Fruit fly (Drosophila melanogaster) whole organism, prepupa: Measurements from ENCODE around the gene Ssk.

ENCODE experiments used
- Blimp-1 ChIP-seq: fragments of 200-800 bp; sonication (Bioruptor generic); optimal IDR thresholded peaks from 3 replicates; lab custom pipeline; 2017; ENCODE audit warnings: missing biosample characterization, missing genetic modification characterization, mild to moderate bottlenecking, moderate library complexity, missing genetic modification reagents
- CG10631 ChIP-seq: fragments of 200-800 bp; sonication (Bioruptor generic); optimal IDR thresholded peaks from 2 replicates; lab custom pipeline; 2016; ENCODE audit warnings: missing biosample characterization, missing genetic modification characterization
- CG10669 ChIP-seq: fragments of 200-800 bp; sonication (Bioruptor generic); optimal IDR thresholded peaks from 3 replicates; lab custom pipeline; 2018; ENCODE audit warnings: missing biosample characterization, mild to moderate bottlenecking, missing genetic modification characterization, moderate library complexity
- CG11902 ChIP-seq: fragments of 200-800 bp; sonication (Bioruptor generic); optimal IDR thresholded peaks from 3 replicates; lab custom pipeline; 2016; ENCODE audit warnings: missing biosample characterization, missing genetic modification characterization
- CG15336 ChIP-seq: fragments of 200-800 bp; sonication (Bioruptor generic); IDR thresholded peaks from 2 replicates; pipeline ENCODE4 v1.3.6; 2022; ENCODE audit warnings: missing biosample characterization, missing genetic modification characterization
- CG16779 ChIP-seq: fragments of 200-800 bp; sonication (Bioruptor generic); optimal IDR thresholded peaks from 3 replicates; lab custom pipeline; 2017; ENCODE audit warnings: missing biosample characterization, mild to moderate bottlenecking, missing genetic modification characterization
- CG31627 ChIP-seq: fragments of 200-800 bp; sonication (Bioruptor generic); optimal IDR thresholded peaks from 3 replicates; lab custom pipeline; 2016; ENCODE audit warnings: missing biosample characterization, missing genetic modification characterization
- CG32006 ChIP-seq: fragments of 200-800 bp; sonication (Bioruptor generic); optimal IDR thresholded peaks from 3 replicates; lab custom pipeline; 2017; ENCODE audit warnings: missing biosample characterization, mild to moderate bottlenecking, missing genetic modification characterization
- CG3919 ChIP-seq: fragments of 200-800 bp; sonication (Bioruptor generic); optimal IDR thresholded peaks from 3 replicates; lab custom pipeline; 2016; ENCODE audit warnings: missing biosample characterization, missing genetic modification characterization
- CG4318 ChIP-seq: fragments of 200-800 bp; sonication (Bioruptor generic); optimal IDR thresholded peaks from 3 replicates; lab custom pipeline; 2017; ENCODE audit warnings: missing biosample characterization, mild to moderate bottlenecking, missing genetic modification characterization
- CG6163 ChIP-seq: fragments of 200-800 bp; sonication (Bioruptor generic); IDR thresholded peaks from 3 replicates; pipeline ENCODE4 v1.3.6; 2022; ENCODE audit warnings: missing biosample characterization, missing genetic modification characterization
- CG6276 ChIP-seq: fragments of 200-800 bp; sonication (Bioruptor generic); optimal IDR thresholded peaks from 2 replicates; lab custom pipeline; 2017; ENCODE audit warnings: missing biosample characterization, mild to moderate bottlenecking, missing genetic modification characterization
- CG6792 ChIP-seq: fragments of 200-800 bp; sonication (Bioruptor generic); optimal IDR thresholded peaks from 3 replicates; lab custom pipeline; 2016; ENCODE audit warnings: missing biosample characterization, missing genetic modification characterization
- CG6808 ChIP-seq: fragments of 200-800 bp; sonication (Bioruptor generic); optimal IDR thresholded peaks from 3 replicates; lab custom pipeline; 2017; ENCODE audit warnings: missing biosample characterization, missing genetic modification characterization, mild to moderate bottlenecking, moderate library complexity, missing genetic modification reagents
- CG6854 ChIP-seq: fragments of 200-800 bp; sonication (Bioruptor generic); optimal IDR thresholded peaks from 2 replicates; lab custom pipeline; 2017; ENCODE audit warnings: missing biosample characterization, mild to moderate bottlenecking, missing genetic modification characterization
- CG7368 ChIP-seq: fragments of 200-800 bp; sonication (Bioruptor generic); optimal IDR thresholded peaks from 3 replicates; lab custom pipeline; 2016; ENCODE audit warnings: missing biosample characterization, missing genetic modification characterization
- CG8119 ChIP-seq: fragments of 200-800 bp; sonication (Bioruptor generic); IDR thresholded peaks from 3 replicates; pipeline ENCODE4 v1.3.6; 2022; ENCODE audit warnings: missing biosample characterization, missing genetic modification characterization
- CG9139 ChIP-seq: fragments of 200-800 bp; sonication (Bioruptor generic); optimal IDR thresholded peaks from 3 replicates; lab custom pipeline; 2017; ENCODE audit warnings: missing biosample characterization, mild to moderate bottlenecking, missing genetic modification characterization
- Eip78C ChIP-seq: fragments of 200-800 bp; sonication (Bioruptor generic); peaks from one replicate; lab custom pipeline; 2016; ENCODE audit warnings: missing biosample characterization, missing genetic modification characterization
- Eip93F ChIP-seq: fragments of 200-800 bp; sonication (Bioruptor generic); optimal IDR thresholded peaks from 2 replicates; lab custom pipeline; 2016; ENCODE audit warnings: missing biosample characterization, mild to moderate bottlenecking, missing genetic modification characterization
- Ets21C ChIP-seq: fragments of 200-800 bp; sonication (Bioruptor generic); optimal IDR thresholded peaks from 3 replicates; lab custom pipeline; 2016; ENCODE audit warnings: missing biosample characterization, missing genetic modification characterization
- Ets96B ChIP-seq: fragments of 200-800 bp; optimal IDR thresholded peaks from 2 replicates; lab custom pipeline; 2019; ENCODE audit warnings: missing biosample characterization, mild to moderate bottlenecking, missing genetic modification characterization, moderate library complexity
- Gug ChIP-seq: fragments of 200-800 bp; sonication (Bioruptor generic); IDR thresholded peaks from 2 replicates; pipeline ENCODE4 v1.3.6; 2022; ENCODE audit warnings: missing biosample characterization, missing genetic modification characterization
- Hr38 ChIP-seq: sonication (Bioruptor generic); optimal IDR thresholded peaks from 2 replicates; lab custom pipeline; 2016; ENCODE audit warnings: missing biosample characterization, missing genetic modification characterization
- Hr39 ChIP-seq: fragments of 200-800 bp; sonication (Bioruptor generic); optimal IDR thresholded peaks from 2 replicates; lab custom pipeline; 2016; ENCODE audit warnings: missing biosample characterization, missing genetic modification characterization
- Lpt ChIP-seq: fragments of 200-800 bp; sonication (Bioruptor generic); optimal IDR thresholded peaks from 3 replicates; lab custom pipeline; 2016; ENCODE audit warnings: missing biosample characterization, missing genetic modification characterization
- Met ChIP-seq: fragments of 200-800 bp; sonication (Bioruptor generic); optimal IDR thresholded peaks from 3 replicates; lab custom pipeline; 2016; ENCODE audit warnings: missing biosample characterization, missing genetic modification characterization
- OdsH ChIP-seq: fragments of 200-800 bp; sonication (Bioruptor generic); optimal IDR thresholded peaks from 3 replicates; lab custom pipeline; 2016; ENCODE audit warnings: missing biosample characterization, missing genetic modification characterization
- Sox14 ChIP-seq: fragments of 200-800 bp; sonication (Bioruptor generic); optimal IDR thresholded peaks from 3 replicates; lab custom pipeline; 2016; ENCODE audit warnings: missing biosample characterization, missing genetic modification characterization
- achi ChIP-seq: fragments of 200-800 bp; sonication (Bioruptor generic); optimal IDR thresholded peaks from 3 replicates; lab custom pipeline; 2016; ENCODE audit warnings: missing biosample characterization, missing genetic modification characterization
- acj6 ChIP-seq: fragments of 200-800 bp; sonication (Bioruptor generic); optimal IDR thresholded peaks from 3 replicates; lab custom pipeline; 2016; ENCODE audit warnings: missing biosample characterization, missing genetic modification characterization
- cyc ChIP-seq: fragments of 200-800 bp; sonication (Bioruptor generic); optimal IDR thresholded peaks from 3 replicates; lab custom pipeline; 2016; ENCODE audit warnings: missing biosample characterization, missing genetic modification characterization
- dac ChIP-seq: fragments of 200-800 bp; sonication (Bioruptor generic); optimal IDR thresholded peaks from 2 replicates; lab custom pipeline; 2017; ENCODE audit warnings: missing biosample characterization, mild to moderate bottlenecking, missing genetic modification characterization
- dsx ChIP-seq: fragments of 200-800 bp; optimal IDR thresholded peaks from 3 replicates; lab custom pipeline; 2019; ENCODE audit warnings: missing biosample characterization, mild to moderate bottlenecking, missing genetic modification characterization, moderate library complexity; ENCODE audit not compliant: poor library complexity, severe bottlenecking
- esn ChIP-seq: fragments of 200-800 bp; sonication (Bioruptor generic); optimal IDR thresholded peaks from 2 replicates; lab custom pipeline; 2016; ENCODE audit warnings: missing biosample characterization, mild to moderate bottlenecking, missing genetic modification characterization, moderate library complexity
- fd59A ChIP-seq: fragments of 200-800 bp; sonication (Bioruptor generic); optimal IDR thresholded peaks from 2 replicates; lab custom pipeline; 2017; ENCODE audit warnings: missing biosample characterization, mild to moderate bottlenecking, missing genetic modification characterization, missing genetic modification reagents
- fkh ChIP-seq: fragments of 200-800 bp; sonication (Bioruptor generic); optimal IDR thresholded peaks from 3 replicates; lab custom pipeline; 2017; ENCODE audit warnings: missing biosample characterization, mild to moderate bottlenecking, missing genetic modification characterization, moderate library complexity
- lz ChIP-seq: fragments of 200-800 bp; sonication (Bioruptor generic); optimal IDR thresholded peaks from 3 replicates; lab custom pipeline; 2016; ENCODE audit warnings: missing biosample characterization, missing genetic modification characterization
- pdm3 ChIP-seq: fragments of 200-800 bp; sonication (Bioruptor generic); optimal IDR thresholded peaks from 3 replicates; lab custom pipeline; 2016; ENCODE audit warnings: missing biosample characterization, missing genetic modification characterization
- salr ChIP-seq, 2 experiments: fragments of 200-800 bp; sonication (Bioruptor generic); optimal IDR thresholded peaks; 3 replicates each; lab custom pipeline; 2016 to 2018; ENCODE audit warnings: missing biosample characterization in 2 of 2, missing genetic modification characterization in 2 of 2, mild to moderate bottlenecking in 1 of 2
- spab ChIP-seq: fragments of 200-800 bp; sonication (Bioruptor generic); optimal IDR thresholded peaks from 2 replicates; lab custom pipeline; 2017; ENCODE audit warnings: missing biosample characterization, mild to moderate bottlenecking, missing genetic modification characterization, missing genetic modification reagents
- svp ChIP-seq: fragments of 200-800 bp; sonication (Bioruptor generic); peaks from one replicate; lab custom pipeline; 2016; ENCODE audit warnings: missing biosample characterization, missing genetic modification characterization
- topi ChIP-seq: fragments of 200-800 bp; sonication (Bioruptor generic); optimal IDR thresholded peaks from 3 replicates; lab custom pipeline; 2016; ENCODE audit warnings: missing biosample characterization, missing genetic modification characterization
- vri ChIP-seq: fragments of 200-800 bp; sonication (Bioruptor generic); optimal IDR thresholded peaks from 3 replicates; lab custom pipeline; 2016; ENCODE audit warnings: missing biosample characterization, mild to moderate bottlenecking, missing genetic modification characterization

Ssk gene

dm6 chr3L:20185206-20185868, 3.0 kb upstream of the Ssk start (continued):
- TF ChIP-seq cyc (GFP tag; lab: Kevin White, UChicago) (no peak), CG6808 (GFP tag; lab: Kevin White, UChicago) (no peak), CG11902 (GFP tag; lab: Kevin White, UChicago) (no peak), vri (GFP tag; lab: Kevin White, UChicago) (peak; percentile 0), Gug (GFP tag; lab: Robert Waterston, UW) (no peak), fd59A (peak; percentile 64), Ets96B (tag; lab: Kevin White, UChicago) (peak; percentile 60), esn (GFP tag; lab: Kevin White, UChicago) (peak; percentile 63), CG7368 (GFP tag; lab: Kevin White, UChicago) (peak; percentile 15)

dm6 chr3L:20185886-20186285, 2.4 kb upstream of the Ssk start:
- TF ChIP-seq Eip78C (peak; percentile 65), Blimp-1 (GFP tag; lab: Kevin White, UChicago) (peak; percentile 62), Sox14 (GFP tag; lab: Kevin White, UChicago) (no peak)

- TF ChIP-seq CG9139 (GFP tag; lab: Kevin White, UChicago) (no peak), Ets21C (GFP tag; lab: Kevin White, UChicago) (no peak), acj6 (no peak), CG6854 (GFP tag; lab: Kevin White, UChicago) (no peak), Gug (GFP tag; lab: Robert Waterston, UW) (no peak), vri (GFP tag; lab: Kevin White, UChicago) (peak; percentile 28), Eip93F (GFP tag; lab: Kevin White, UChicago) (no peak), CG10631 (GFP tag; lab: Kevin White, UChicago) (peak; percentile 21), Met (GFP tag; lab: Kevin White, UChicago) (no peak), topi (GFP tag; lab: Kevin White, UChicago) (no peak), CG3919 (GFP tag; lab: Kevin White, UChicago) (no peak), Ets96B (tag; lab: Kevin White, UChicago) (no peak), lz (GFP tag; lab: Kevin White, UChicago) (no peak), fkh (peak; percentile 41), OdsH (GFP tag; lab: Kevin White, UChicago) (no peak), achi (GFP tag; lab: Kevin White, UChicago) (no peak), svp (GFP tag; lab: Kevin White, UChicago) (peak; percentile 79), CG15336 (GFP tag; lab: Robert Waterston, UW) (no peak), Blimp-1 (GFP tag; lab: Kevin White, UChicago) (no peak), esn (GFP tag; lab: Kevin White, UChicago) (no peak), CG6808 (GFP tag; lab: Kevin White, UChicago) (peak; percentile 24), Hr38 (GFP tag; lab: Kevin White, UChicago) (no peak), CG16779 (tag; lab: Kevin White, UChicago) (peak; percentile 17), CG6276 (no peak), CG4318 (GFP tag; lab: Kevin White, UChicago) (no peak), CG6792 (GFP tag; lab: Kevin White, UChicago) (no peak), CG32006 (peak; percentile 12), CG11902 (GFP tag; lab: Kevin White, UChicago) (no peak), Hr39 (no peak), salr (GFP tag; optimal IDR thresholded peaks at IDR 0.05; lab: Kevin White, UChicago) (no peak), spab (GFP tag; lab: Kevin White, UChicago) (no peak), cyc (GFP tag; lab: Kevin White, UChicago) (no peak), Lpt (GFP tag; lab: Kevin White, UChicago) (no peak), fd59A (no peak), CG10669 (GFP tag; lab: Kevin White, UChicago) (no peak), dsx (peak; percentile 42), dac (GFP tag; lab: Kevin White, UChicago) (no peak), pdm3 (no peak), CG8119 (GFP tag; lab: Robert Waterston, UW) (no peak), CG6163 (peak; percentile 50; the same call in 2 of the 3 replicates), CG31627 (GFP tag; lab: Kevin White, UChicago) (no peak)
Measured at dm6 chr3L:20186294-20187020, 1.9 kb upstream of the Ssk start.
